Worm (Caenorhabditis elegans): ENCODE results near the gene rhr-2.

rhr-2 gene

ce11 chrV:11730060-11730459 lies at the start of gene rhr-2:
rhr-2 (minus strand) TSS chrV:11730160.
- no peak for TF ChIP-seq ama-1 (optimal IDR thresholded peaks at IDR 0.05)
- TF ChIP-seq aly-2 (tag; optimal IDR thresholded peaks at IDR 0.05), result no peak
- no peak for TF ChIP-seq elt-1 (tag; optimal IDR thresholded peaks at IDR 0.05)
- no peak for TF ChIP-seq nhr-43 (tag; optimal IDR thresholded peaks at IDR 0.05; ENCODE audit: poor library complexity, severe bottlenecking)
- no peak for TF ChIP-seq lsy-12 (tag; optimal IDR thresholded peaks at IDR 0.05)
- TF ChIP-seq ceh-82 (tag; optimal IDR thresholded peaks at IDR 0.05), result no peak
- no peak for TF ChIP-seq nhr-28 (tag; optimal IDR thresholded peaks at IDR 0.05)
- no peak for TF ChIP-seq nhr-67 (tag; optimal IDR thresholded peaks at IDR 0.05)
- TF ChIP-seq daf-12 (tag; optimal IDR thresholded peaks at IDR 0.05), result no peak
- no peak for TF ChIP-seq elt-3 (tag; optimal IDR thresholded peaks at IDR 0.05)
- TF ChIP-seq ceh-9 (tag; optimal IDR thresholded peaks at IDR 0.05), result no peak

- TF ChIP-seq elt-1 (tag; optimal IDR thresholded peaks at IDR 0.05), result peak; percentile 95
- no peak for TF ChIP-seq nhr-76 (tag; optimal IDR thresholded peaks at IDR 0.05)
- TF ChIP-seq nhr-25 (tag; optimal IDR thresholded peaks at IDR 0.05), result peak; percentile 73
- peak; percentile 51 for TF ChIP-seq nhr-23 (tag; optimal IDR thresholded peaks at IDR 0.05)
- no peak for TF ChIP-seq ztf-4 (tag; optimal IDR thresholded peaks at IDR 0.05)
- TF ChIP-seq nhr-43 (tag; optimal IDR thresholded peaks at IDR 0.05; ENCODE audit: poor library complexity, severe bottlenecking), result no peak
These were observed 49.4 kb upstream of the rhr-2 start for ce11 chrV:11779310-11779709.

DNA sequence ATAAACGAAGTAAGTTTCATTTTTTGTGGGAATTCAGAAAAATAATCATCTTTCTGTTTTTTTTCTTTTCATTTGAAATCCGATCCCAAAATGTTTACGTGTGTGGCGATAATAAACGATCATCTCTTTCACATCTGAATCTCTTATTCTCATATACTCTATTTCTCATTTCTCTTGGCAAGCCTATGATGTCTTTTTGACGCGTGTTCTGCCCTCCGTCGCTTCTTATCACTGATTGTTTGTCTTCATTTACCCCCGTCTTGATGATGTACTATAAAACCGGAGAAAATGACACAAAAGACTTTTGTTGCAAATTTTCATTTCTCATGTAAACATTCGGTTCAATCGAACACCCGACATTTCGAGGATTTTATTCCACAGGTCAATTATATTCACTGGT lies 47.9 kb upstream of the rhr-2 start:
- TF ChIP-seq snpc-4 (tag; optimal IDR thresholded peaks at IDR 0.05) (no peak), aly-2 (tag; optimal IDR thresholded peaks at IDR 0.05) (no peak), nhr-28 (tag; optimal IDR thresholded peaks at IDR 0.05) (no peak), pha-4 (tag; optimal IDR thresholded peaks at IDR 0.05) (peak; percentile 6), ceh-28 (tag; optimal IDR thresholded peaks at IDR 0.05) (no peak), elt-1 (tag; optimal IDR thresholded peaks at IDR 0.05) (no peak), nhr-77 (tag; optimal IDR thresholded peaks at IDR 0.05) (no peak), nhr-43 (tag; optimal IDR thresholded peaks at IDR 0.05; ENCODE audit: poor library complexity, severe bottlenecking) (no peak), nhr-12 (tag; optimal IDR thresholded peaks at IDR 0.05) (no peak), unc-62 (GFP tag; optimal IDR thresholded peaks at IDR 0.05) (no peak), ztf-4 (tag; optimal IDR thresholded peaks at IDR 0.05) (no peak), unc-39 (tag; optimal IDR thresholded peaks at IDR 0.05) (no peak), ceh-16 (tag; optimal IDR thresholded peaks at IDR 0.05) (no peak), nhr-237 (tag; optimal IDR thresholded peaks at IDR 0.05) (no peak), egl-27 (tag; optimal IDR thresholded peaks at IDR 0.05) (no peak), nfya-1 (tag; optimal IDR thresholded peaks at IDR 0.05; ENCODE audit: insufficient read depth) (peak; percentile 19), elt-3 (tag; optimal IDR thresholded peaks at IDR 0.05) (peak in 1 of 3 experiments; percentile 42), R02D3.7 (tag; optimal IDR thresholded peaks at IDR 0.05) (no peak), fkh-2 (tag; optimal IDR thresholded peaks at IDR 0.05) (no peak), pqm-1 (tag; optimal IDR thresholded peaks at IDR 0.05) (peak; percentile 13), lin-15B (tag; optimal IDR thresholded peaks at IDR 0.05) (no peak), lin-39 (tag; optimal IDR thresholded peaks at IDR 0.05) (no peak), egl-5 (tag; optimal IDR thresholded peaks at IDR 0.05) (peak; percentile 47), fkh-10 (GFP tag; optimal IDR thresholded peaks at IDR 0.05) (no peak), elt-2 (tag; optimal IDR thresholded peaks at IDR 0.05) (peak; percentile 62), skn-1 (tag; optimal IDR thresholded peaks at IDR 0.05) (no peak)

ce11 chrV:11776538-11776937 lies 46.6 kb upstream of the rhr-2 start, which contains the start of gene F55A11.6:
F55A11.6 (plus strand) TSS chrV:11776838.
- TF ChIP-seq fkh-10 (GFP tag; optimal IDR thresholded peaks at IDR 0.05) (no peak), nhr-25 (tag; optimal IDR thresholded peaks at IDR 0.05) (no peak), ceh-82 (tag; optimal IDR thresholded peaks at IDR 0.05) (no peak), ceh-16 (tag; optimal IDR thresholded peaks at IDR 0.05) (no peak), ceh-28 (tag; optimal IDR thresholded peaks at IDR 0.05) (no peak), fos-1 (tag; optimal IDR thresholded peaks at IDR 0.05) (no peak), ztf-11 (tag; optimal IDR thresholded peaks at IDR 0.05) (no peak), elt-1 (tag; optimal IDR thresholded peaks at IDR 0.05) (no peak), pha-4 (tag; optimal IDR thresholded peaks at IDR 0.05) (no peak), fkh-2 (tag; optimal IDR thresholded peaks at IDR 0.05) (no peak), elt-2 (tag; optimal IDR thresholded peaks at IDR 0.05) (no peak), nhr-43 (tag; optimal IDR thresholded peaks at IDR 0.05; ENCODE audit: poor library complexity, severe bottlenecking) (no peak), nhr-77 (tag; optimal IDR thresholded peaks at IDR 0.05) (no peak), daf-12 (tag; optimal IDR thresholded peaks at IDR 0.05) (no peak), mml-1 (tag; optimal IDR thresholded peaks at IDR 0.05) (no peak)

All from whole organism, L3 larva.